Fruit fly (Drosophila melanogaster) whole organism, embryonic: ENCODE results near the gene CG5382.
A peak's percentile ranks its signal among the peaks of the same experiment; 100 is the strongest.

ENCODE experiments used
- CG10543 ChIP-seq: fragments of 200-800 bp; sonication (Bioruptor generic); optimal IDR thresholded peaks from 3 replicates; lab custom pipeline; 2017; ENCODE audit warnings: missing biosample characterization, mild to moderate bottlenecking, missing genetic modification characterization, moderate library complexity
- CG10979 ChIP-seq: fragments of 200-800 bp; sonication (Bioruptor generic); optimal IDR thresholded peaks from 2 replicates; lab custom pipeline; 2018; ENCODE audit warnings: missing biosample characterization, mild to moderate bottlenecking, missing genetic modification characterization, moderate library complexity
- CG11085 ChIP-seq: fragments of 200-800 bp; sonication (Bioruptor generic); IDR thresholded peaks from 2 replicates; pipeline ENCODE4 v1.3.6; 2022; ENCODE audit warnings: missing biosample characterization, missing genetic modification characterization
- CG12155 ChIP-seq: fragments of 200-800 bp; sonication (Bioruptor generic); optimal IDR thresholded peaks from 3 replicates; lab custom pipeline; 2016; ENCODE audit warnings: missing biosample characterization, missing genetic modification characterization
- CG13894 ChIP-seq: fragments of 200-800 bp; sonication (Bioruptor generic); optimal IDR thresholded peaks from 3 replicates; lab custom pipeline; 2018; ENCODE audit warnings: missing biosample characterization, mild to moderate bottlenecking, missing genetic modification characterization, moderate library complexity
- CG14050 ChIP-seq: fragments of 200-800 bp; sonication (Bioruptor generic); IDR thresholded peaks from 3 replicates; pipeline ENCODE4 v1.3.6; 2022; ENCODE audit warnings: missing biosample characterization, missing genetic modification characterization
- CG1529 ChIP-seq: fragments of 200-800 bp; sonication (Bioruptor generic); optimal IDR thresholded peaks from 3 replicates; lab custom pipeline; 2018; ENCODE audit warnings: missing biosample characterization, missing genetic modification characterization
- CG16813 ChIP-seq: fragments of 200-800 bp; sonication (Bioruptor generic); IDR thresholded peaks from 3 replicates; pipeline ENCODE4 v1.3.6; 2022; ENCODE audit warnings: missing biosample characterization, missing genetic modification characterization; ENCODE audit not compliant: partially characterized antibody
- CG2875 ChIP-seq: fragments of 200-800 bp; sonication (Bioruptor generic); optimal IDR thresholded peaks from 2 replicates; lab custom pipeline; 2017; ENCODE audit warnings: missing biosample characterization, mild to moderate bottlenecking, missing genetic modification characterization, missing genetic modification reagents
- CG30431 ChIP-seq: fragments of 200-800 bp; sonication (Bioruptor generic); optimal IDR thresholded peaks from 2 replicates; lab custom pipeline; 2017; ENCODE audit warnings: missing biosample characterization, missing genetic modification characterization
- CG4404 ChIP-seq: fragments of 200-800 bp; sonication (Bioruptor generic); IDR thresholded peaks from 2 replicates; pipeline ENCODE4 v1.3.6; 2022; ENCODE audit warnings: missing biosample characterization, missing genetic modification characterization
- CG4854 ChIP-seq: fragments of 200-800 bp; sonication (Bioruptor generic); optimal IDR thresholded peaks from 2 replicates; lab custom pipeline; 2016; ENCODE audit warnings: missing biosample characterization, missing genetic modification characterization, inconsistent platforms
- CG5953 ChIP-seq: fragments of 200-800 bp; sonication (Bioruptor generic); IDR thresholded peaks from 2 replicates; pipeline ENCODE4 v1.3.6; 2022; ENCODE audit warnings: missing biosample characterization, missing genetic modification characterization
- CG8924 ChIP-seq: fragments of 200-800 bp; optimal IDR thresholded peaks from 3 replicates; lab custom pipeline; 2019; ENCODE audit warnings: missing biosample characterization, mild to moderate bottlenecking, missing genetic modification characterization, moderate library complexity
- D ChIP-seq, 2 experiments: fragments of 200-800 bp in 1 of 2; fragments of >200 bp in 1 of 2; sonication (Bioruptor generic) in 1 of 2; optimal IDR thresholded peaks; 2 replicates in 1 of 2; 3 replicates in 1 of 2; lab custom pipeline; 2017; ENCODE audit warnings: mild to moderate bottlenecking in 1 of 2, missing biosample characterization in 1 of 2, missing genetic modification characterization in 1 of 2, missing genetic modification reagents in 1 of 2
- Dip2 ChIP-seq: fragments of 200-800 bp; sonication (Bioruptor generic); IDR thresholded peaks from 2 replicates; pipeline ENCODE4 v1.3.6; 2022; ENCODE audit warnings: missing biosample characterization, missing genetic modification characterization
- E2f2 ChIP-seq: fragments of 200-800 bp; sonication (Bioruptor generic); IDR thresholded peaks from 2 replicates; pipeline ENCODE4 v1.3.6; 2022; ENCODE audit warnings: missing biosample characterization, missing genetic modification characterization
- GATAe ChIP-seq: fragments of 200-800 bp; sonication (Bioruptor generic); conservative IDR thresholded peaks from 2 replicates; pipeline ENCODE4 v1.3.6; 2022; ENCODE audit warnings: missing biosample characterization, missing genetic modification characterization
- H15 ChIP-seq: fragments of 200-800 bp; sonication (Bioruptor generic); IDR thresholded peaks from 3 replicates; pipeline ENCODE4 v1.3.6; 2022; ENCODE audit warnings: missing biosample characterization, missing genetic modification characterization
- HLH3B ChIP-seq: fragments of 200-800 bp; sonication (Bioruptor generic); IDR thresholded peaks from 2 replicates; pipeline ENCODE4 v1.3.6; 2022; ENCODE audit warnings: missing biosample characterization, missing genetic modification characterization
- HLH4C ChIP-seq: fragments of 200-800 bp; sonication (Bioruptor generic); IDR thresholded peaks from 3 replicates; pipeline ENCODE4 v1.3.6; 2022; ENCODE audit warnings: missing biosample characterization, missing genetic modification characterization; ENCODE audit not compliant: partially characterized antibody
- HLHmδ ChIP-seq: fragments of 200-800 bp; sonication (Bioruptor generic); optimal IDR thresholded peaks from 2 replicates; lab custom pipeline; 2018; ENCODE audit warnings: missing biosample characterization, mild to moderate bottlenecking, missing genetic modification characterization, moderate library complexity
- Kr ChIP-seq: fragments of 200-800 bp; sonication (Bioruptor generic); optimal IDR thresholded peaks from 2 replicates; lab custom pipeline; 2017; ENCODE audit warnings: missing biosample characterization, mild to moderate bottlenecking, missing genetic modification characterization
- Med ChIP-seq: fragments of 200-800 bp; sonication (Bioruptor generic); peaks from one replicate; lab custom pipeline; 2016; ENCODE audit warnings: missing biosample characterization, missing genetic modification characterization, mild to moderate bottlenecking, inconsistent platforms, moderate library complexity
- NK7.1 ChIP-seq: fragments of 200-800 bp; sonication (Bioruptor generic); optimal IDR thresholded peaks from 3 replicates; lab custom pipeline; 2016; ENCODE audit warnings: missing biosample characterization, missing genetic modification characterization
- Rx ChIP-seq: fragments of 200-800 bp; sonication (Bioruptor generic); IDR thresholded peaks from 2 replicates; pipeline ENCODE4 v1.3.6; 2022; ENCODE audit warnings: missing biosample characterization, missing genetic modification characterization
- bsh ChIP-seq, 2 experiments: fragments of 200-800 bp; sonication (Bioruptor generic); optimal IDR thresholded peaks; 2 replicates each; lab custom pipeline; 2017 to 2018; ENCODE audit warnings: mild to moderate bottlenecking in 2 of 2, missing biosample characterization in 2 of 2, missing genetic modification characterization in 2 of 2, moderate library complexity in 1 of 2
- ci ChIP-seq: fragments of 200-800 bp; sonication (Bioruptor generic); IDR thresholded peaks from 3 replicates; pipeline ENCODE4 v1.3.6; 2022; ENCODE audit warnings: missing biosample characterization, missing genetic modification characterization
- dm ChIP-seq: fragments of 200-800 bp; sonication (Bioruptor generic); optimal IDR thresholded peaks from 3 replicates; lab custom pipeline; 2016; ENCODE audit warnings: missing biosample characterization, missing genetic modification characterization
- eve ChIP-seq, 2 experiments: fragments of >200 bp; optimal IDR thresholded peaks; 2 replicates each; lab custom pipeline; 2017; ENCODE audit warnings: missing biosample characterization in 2 of 2, missing genetic modification characterization in 2 of 2
- hb ChIP-seq: fragments of 200-800 bp; sonication (Bioruptor generic); IDR thresholded peaks from 3 replicates; pipeline ENCODE4 v1.3.6; 2022; ENCODE audit warnings: missing biosample characterization, missing genetic modification characterization; ENCODE audit not compliant: partially characterized antibody
- ind ChIP-seq: fragments of 200-800 bp; sonication (Bioruptor generic); optimal IDR thresholded peaks from 3 replicates; lab custom pipeline; 2016; ENCODE audit warnings: missing biosample characterization, missing genetic modification characterization
- jumu ChIP-seq: fragments of 200-800 bp; sonication (Bioruptor generic); optimal IDR thresholded peaks from 3 replicates; lab custom pipeline; 2016; ENCODE audit warnings: missing biosample characterization, missing genetic modification characterization
- lmd ChIP-seq: fragments of 200-800 bp; sonication (Bioruptor generic); IDR thresholded peaks from 2 replicates; pipeline ENCODE4 v1.3.6; 2022; ENCODE audit warnings: missing biosample characterization, missing genetic modification characterization
- nerfin-1 ChIP-seq: fragments of 200-800 bp; sonication (Bioruptor generic); optimal IDR thresholded peaks from 3 replicates; lab custom pipeline; 2019; ENCODE audit warnings: missing biosample characterization, mild to moderate bottlenecking, missing genetic modification characterization, moderate library complexity
- nmo ChIP-seq: fragments of 200-800 bp; sonication (Bioruptor generic); optimal IDR thresholded peaks from 2 replicates; lab custom pipeline; 2018; ENCODE audit warnings: missing biosample characterization, mild to moderate bottlenecking, missing genetic modification characterization, moderate library complexity
- nom ChIP-seq: fragments of 200-800 bp; sonication (Bioruptor generic); optimal IDR thresholded peaks from 2 replicates; lab custom pipeline; 2017; ENCODE audit warnings: missing biosample characterization, missing genetic modification characterization, mild to moderate bottlenecking, moderate library complexity, missing genetic modification reagents
- org-1 ChIP-seq: fragments of 200-800 bp; sonication (Bioruptor generic); optimal IDR thresholded peaks from 2 replicates; lab custom pipeline; 2017; ENCODE audit warnings: missing biosample characterization, missing genetic modification characterization
- prd ChIP-seq, 3 experiments: fragments of >200 bp in 2 of 3; fragments of 200-800 bp in 1 of 3; sonication (Bioruptor generic) in 1 of 3; optimal IDR thresholded peaks in 2 of 3; IDR thresholded peaks in 1 of 3; 2 replicates in 2 of 3; 3 replicates in 1 of 3; pipeline versions ENCODE4 v1.3.6 to Lab custom; 2017 to 2022; ENCODE audit warnings: missing biosample characterization in 1 of 3, missing genetic modification characterization in 1 of 3
- pros ChIP-seq: fragments of 200-800 bp; sonication (Bioruptor generic); optimal IDR thresholded peaks from 3 replicates; lab custom pipeline; 2019; ENCODE audit warnings: missing biosample characterization, mild to moderate bottlenecking, missing genetic modification characterization, moderate library complexity
- psq ChIP-seq: fragments of 200-800 bp; sonication (Bioruptor generic); optimal IDR thresholded peaks from 2 replicates; lab custom pipeline; 2017; ENCODE audit warnings: missing biosample characterization, missing genetic modification characterization
- seq ChIP-seq: fragments of 200-800 bp; sonication (Bioruptor generic); IDR thresholded peaks from 2 replicates; pipeline ENCODE4 v1.3.6; 2022; ENCODE audit warnings: missing biosample characterization, missing genetic modification characterization
- shn ChIP-seq: fragments of 200-800 bp; sonication (Bioruptor generic); optimal IDR thresholded peaks from 3 replicates; lab custom pipeline; 2016; ENCODE audit warnings: missing biosample characterization, missing genetic modification characterization
- sisA ChIP-seq: fragments of 200-800 bp; sonication (Bioruptor generic); IDR thresholded peaks from 2 replicates; pipeline ENCODE4 v1.3.6; 2022; ENCODE audit warnings: missing biosample characterization, missing genetic modification characterization
- tll ChIP-seq, 2 experiments: fragments of 200-800 bp in 1 of 2; fragments of >200 bp in 1 of 2; sonication (Bioruptor generic) in 1 of 2; optimal IDR thresholded peaks; 2 replicates each; lab custom pipeline; 2017 to 2019; ENCODE audit warnings: missing biosample characterization in 2 of 2, missing genetic modification characterization in 2 of 2, mild to moderate bottlenecking in 1 of 2, moderate library complexity in 1 of 2
- tna ChIP-seq: fragments of 200-800 bp; sonication (Bioruptor generic); IDR thresholded peaks from 2 replicates; pipeline ENCODE4 v1.3.6; 2022; ENCODE audit warnings: missing biosample characterization, missing genetic modification characterization; ENCODE audit not compliant: partially characterized antibody
- wdn ChIP-seq: fragments of 200-800 bp; sonication (Bioruptor generic); IDR thresholded peaks from 2 replicates; pipeline ENCODE4 v1.3.6; 2022; ENCODE audit warnings: missing biosample characterization, missing genetic modification characterization
- zfh1 ChIP-seq: fragments of 200-800 bp; sonication (Bioruptor generic); IDR thresholded peaks from 3 replicates; pipeline ENCODE4 v1.3.6; 2022; ENCODE audit warnings: missing biosample characterization, missing genetic modification characterization
- zfh2 ChIP-seq: fragments of 200-800 bp; sonication (Bioruptor generic); optimal IDR thresholded peaks from 2 replicates; lab custom pipeline; 2016; ENCODE audit warnings: missing biosample characterization, missing genetic modification characterization

CG5382 gene

DNA sequence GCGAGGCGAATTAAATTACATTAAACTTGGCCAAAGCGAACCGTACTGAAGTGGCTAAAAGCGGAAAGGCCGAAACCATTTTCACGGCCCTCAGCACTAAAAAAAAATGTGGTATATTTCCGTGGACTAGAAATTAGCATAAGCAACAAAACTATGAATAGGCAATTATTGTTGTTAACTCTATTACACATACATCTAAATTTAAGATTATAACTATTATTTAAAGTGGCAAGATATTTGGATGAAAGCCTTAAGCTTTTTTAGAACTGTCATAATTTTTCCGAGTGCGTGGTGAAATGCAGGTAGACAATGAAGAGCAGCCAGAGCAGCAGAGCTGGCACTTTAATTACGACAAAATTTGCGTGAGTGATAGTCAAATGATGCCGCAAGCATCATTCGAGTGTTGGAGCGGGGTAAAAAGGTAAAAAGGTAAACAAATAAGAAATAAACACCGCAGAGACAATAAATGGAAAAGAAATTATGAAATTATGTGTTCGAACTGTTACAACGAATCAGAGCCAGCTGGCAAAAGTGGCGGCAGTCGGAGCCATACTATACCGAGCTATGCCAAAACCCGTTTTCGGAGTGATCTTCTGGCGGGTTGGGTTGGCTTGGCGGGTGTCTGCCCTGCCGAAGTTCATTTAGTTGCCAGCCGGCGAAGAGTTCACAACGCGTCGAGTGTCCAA lies 37.0 kb downstream of the CG5382 start, which contains the start of gene CG7080 (continued):
- TF ChIP-seq CG10979 (tag; lab: Kevin White, UChicago) (no peak), HLH4C (GFP tag; lab: Robert Waterston, UW) (no peak), dm (GFP tag; lab: Kevin White, UChicago) (no peak), hb (GFP tag; lab: Robert Waterston, UW) (no peak), CG1529 (no peak), psq (no peak), CG13894 (no peak), prd (optimal IDR thresholded peaks at IDR 0.05; lab: Kevin White, UChicago) (no peak), prd (GFP tag; IDR thresholded peaks at IDR 0.05; lab: Robert Waterston, UW) (peak; percentile 25; the same call in 1 of the 3 replicates), tna (GFP tag; lab: Robert Waterston, UW) (no peak), D (optimal IDR thresholded peaks at IDR 0.05; lab: Kevin White, UChicago) (no peak), D (GFP tag; optimal IDR thresholded peaks at IDR 0.05; lab: Kevin White, UChicago) (no peak), zfh1 (GFP tag; lab: Robert Waterston, UW) (no peak; the same call in 2 of the 3 replicates), nom (GFP tag; lab: Kevin White, UChicago) (no peak), ci (GFP tag; lab: Robert Waterston, UW) (peak; percentile 45; the same call in 1 of the 3 replicates), CG16813 (no peak), sisA (GFP tag; lab: Robert Waterston, UW) (0 out of 2 replicates have a peak, but pooled peaks have one; percentile 25), Rx (GFP tag; lab: Robert Waterston, UW) (no peak), CG30431 (no peak), CG10543 (GFP tag; lab: Kevin White, UChicago) (no peak), NK7.1 (GFP tag; lab: Kevin White, UChicago) (no peak), pros (GFP tag; lab: Kevin White, UChicago) (no peak), seq (no peak), shn (GFP tag; lab: Kevin White, UChicago) (no peak), E2f2 (GFP tag; lab: Robert Waterston, UW) (no peak), CG4404 (GFP tag; lab: Robert Waterston, UW) (no peak), CG14050 (GFP tag; lab: Robert Waterston, UW) (no peak), Kr (GFP tag; lab: Kevin White, UChicago) (no peak), GATAe (GFP tag; lab: Robert Waterston, UW) (no peak), bsh (GFP tag; optimal IDR thresholded peaks at IDR 0.05; lab: Kevin White, UChicago) (no peak), zfh2 (no peak), nerfin-1 (tag; lab: Kevin White, UChicago) (no peak), Med (no peak), wdn (no peak), lmd (GFP tag; lab: Robert Waterston, UW) (peak; percentile 31; the same call in 1 of the 2 replicates), CG4854 (GFP tag; lab: Kevin White, UChicago) (no peak), CG8924 (no peak), HLH3B (GFP tag; lab: Robert Waterston, UW) (peak; percentile 27; the same call in 1 of the 2 replicates), jumu (GFP tag; lab: Kevin White, UChicago) (no peak), nmo (GFP tag; lab: Kevin White, UChicago) (peak; percentile 7), CG11085 (GFP tag; lab: Robert Waterston, UW) (no peak), CG12155 (no peak), eve (GFP tag; optimal IDR thresholded peaks at IDR 0.05; lab: Kevin White, UChicago) (no peak), Dip2 (GFP tag; lab: Robert Waterston, UW) (no peak), CG5953 (no peak), H15 (0 out of 3 replicates have a peak, but pooled peaks have one; percentile 14), tll (GFP tag; optimal IDR thresholded peaks at IDR 0.05; lab: Kevin White, UChicago) (no peak), org-1 (GFP tag; lab: Kevin White, UChicago) (no peak), ind (no peak), HLHmδ (GFP tag; lab: Kevin White, UChicago) (no peak), CG2875 (no peak)
